Worm (Caenorhabditis elegans): ENCODE measurements around the gene nhr-145.

ce11 chrV:19050888-19051287 lies 36.6 kb upstream of the nhr-145 start:
- TF ChIP-seq pha-4 (tag; optimal IDR thresholded peaks at IDR 0.05) (no peak), K09A11.1 (tag; optimal IDR thresholded peaks at IDR 0.05; ENCODE audit: insufficient read depth) (no peak), ama-1 (optimal IDR thresholded peaks at IDR 0.05) (no peak), che-1 (tag; optimal IDR thresholded peaks at IDR 0.05) (no peak), nhr-11 (tag; optimal IDR thresholded peaks at IDR 0.05) (no peak), hlh-30 (tag; optimal IDR thresholded peaks at IDR 0.05; ENCODE audit: insufficient read depth) (no peak)
